Fruit fly (Drosophila melanogaster) whole organism, embryonic: ENCODE results near the gene CG13041.
A peak's percentile ranks its signal among the peaks of the same experiment; 100 is the strongest.

Experiments
- Ada2b ChIP-seq: fragments of 200-800 bp; sonication (Bioruptor generic); IDR thresholded peaks from 2 replicates; pipeline ENCODE4 v1.3.6; 2022; ENCODE audit warnings: missing biosample characterization, missing genetic modification characterization
- Aef1 ChIP-seq: fragments of 200-800 bp; sonication (Bioruptor generic); IDR thresholded peaks from 3 replicates; pipeline ENCODE4 v1.3.6; 2022; ENCODE audit warnings: missing biosample characterization, missing genetic modification characterization
- Atf6 ChIP-seq: fragments of 200-800 bp; sonication (Bioruptor generic); IDR thresholded peaks from 2 replicates; pipeline ENCODE4 v1.3.6; 2022; ENCODE audit warnings: missing biosample characterization, missing genetic modification characterization
- BEAF-32 ChIP-seq: fragments of 200-800 bp; sonication (Bioruptor generic); optimal IDR thresholded peaks from 3 replicates; lab custom pipeline; 2017; ENCODE audit warnings: missing biosample characterization, missing genetic modification characterization, mild to moderate bottlenecking, moderate library complexity, missing genetic modification reagents
- Bdp1 ChIP-seq: fragments of 200-800 bp; sonication (Bioruptor generic); optimal IDR thresholded peaks from 3 replicates; lab custom pipeline; 2016; ENCODE audit warnings: missing biosample characterization, missing genetic modification characterization
- CG10366 ChIP-seq: fragments of 200-800 bp; sonication (Bioruptor generic); IDR thresholded peaks from 2 replicates; pipeline ENCODE4 v1.3.6; 2022; ENCODE audit warnings: missing biosample characterization, missing genetic modification characterization
- CG11695 ChIP-seq: fragments of 200-800 bp; sonication (Bioruptor generic); IDR thresholded peaks from 3 replicates; pipeline ENCODE4 v1.3.6; 2022; ENCODE audit warnings: missing biosample characterization, missing genetic modification characterization
- CG13287 ChIP-seq: fragments of 200-800 bp; sonication (Bioruptor generic); IDR thresholded peaks from 2 replicates; pipeline ENCODE4 v1.3.6; 2022; ENCODE audit warnings: missing biosample characterization, missing genetic modification characterization; ENCODE audit not compliant: partially characterized antibody
- CG13894 ChIP-seq: fragments of 200-800 bp; sonication (Bioruptor generic); optimal IDR thresholded peaks from 3 replicates; lab custom pipeline; 2018; ENCODE audit warnings: missing biosample characterization, mild to moderate bottlenecking, missing genetic modification characterization, moderate library complexity
- CG14965 ChIP-seq: fragments of 200-800 bp; sonication (Bioruptor generic); optimal IDR thresholded peaks from 2 replicates; lab custom pipeline; 2016; ENCODE audit warnings: missing biosample characterization, missing genetic modification characterization, borderline replicate concordance
- CG1529 ChIP-seq: fragments of 200-800 bp; sonication (Bioruptor generic); optimal IDR thresholded peaks from 3 replicates; lab custom pipeline; 2018; ENCODE audit warnings: missing biosample characterization, missing genetic modification characterization
- CG1603 ChIP-seq: fragments of 200-800 bp; sonication (Bioruptor generic); optimal IDR thresholded peaks from 2 replicates; lab custom pipeline; 2019; ENCODE audit warnings: missing biosample characterization, mild to moderate bottlenecking, missing genetic modification characterization, moderate library complexity
- CG32532 ChIP-seq: fragments of 200-800 bp; sonication (Bioruptor generic); IDR thresholded peaks from 2 replicates; pipeline ENCODE4 v1.3.6; 2022; ENCODE audit warnings: missing biosample characterization, missing genetic modification characterization
- CG32767 ChIP-seq: fragments of 200-800 bp; sonication (Bioruptor generic); IDR thresholded peaks from 2 replicates; pipeline ENCODE4 v1.3.6; 2022; ENCODE audit warnings: missing biosample characterization, missing genetic modification characterization
- CG3726 ChIP-seq: fragments of 200-800 bp; sonication (Bioruptor generic); IDR thresholded peaks from 3 replicates; pipeline ENCODE4, ENCODE4 v1.3.6; 2022; ENCODE audit warnings: missing biosample characterization, missing genetic modification characterization
- CG8924 ChIP-seq: fragments of 200-800 bp; optimal IDR thresholded peaks from 3 replicates; lab custom pipeline; 2019; ENCODE audit warnings: missing biosample characterization, mild to moderate bottlenecking, missing genetic modification characterization, moderate library complexity
- Dip2 ChIP-seq: fragments of 200-800 bp; sonication (Bioruptor generic); IDR thresholded peaks from 2 replicates; pipeline ENCODE4 v1.3.6; 2022; ENCODE audit warnings: missing biosample characterization, missing genetic modification characterization
- Dp ChIP-seq: fragments of 200-800 bp; sonication (Bioruptor generic); optimal IDR thresholded peaks from 2 replicates; lab custom pipeline; 2018; ENCODE audit warnings: missing biosample characterization, mild to moderate bottlenecking, missing genetic modification characterization, moderate library complexity
- Elba2 ChIP-seq: fragments of 200-800 bp; sonication (Bioruptor generic); optimal IDR thresholded peaks from 3 replicates; lab custom pipeline; 2016; ENCODE audit warnings: missing biosample characterization, missing genetic modification characterization
- Gsc ChIP-seq: fragments of 200-800 bp; sonication (Bioruptor generic); IDR thresholded peaks from 2 replicates; pipeline ENCODE4 v1.3.6; 2022; ENCODE audit warnings: missing biosample characterization, missing genetic modification characterization
- Hand ChIP-seq: fragments of 200-800 bp; sonication (Bioruptor generic); optimal IDR thresholded peaks from 2 replicates; lab custom pipeline; 2017; ENCODE audit warnings: mild to moderate bottlenecking, missing biosample characterization, missing genetic modification reagents, missing genetic modification characterization
- Hmx ChIP-seq: fragments of 200-800 bp; sonication (Bioruptor generic); optimal IDR thresholded peaks from 2 replicates; lab custom pipeline; 2016; ENCODE audit warnings: missing biosample characterization, missing genetic modification characterization
- Lhr ChIP-seq: fragments of 200-800 bp; sonication (Bioruptor generic); optimal IDR thresholded peaks from 3 replicates; lab custom pipeline; 2017; ENCODE audit warnings: mild to moderate bottlenecking, missing biosample characterization, missing genetic modification reagents, missing genetic modification characterization
- Meics ChIP-seq: fragments of 200-800 bp; sonication (Bioruptor generic); optimal IDR thresholded peaks from 2 replicates; lab custom pipeline; 2017; ENCODE audit warnings: missing biosample characterization, mild to moderate bottlenecking, missing genetic modification characterization
- NC2α ChIP-seq: fragments of 200-800 bp; sonication (Bioruptor generic); optimal IDR thresholded peaks from 2 replicates; lab custom pipeline; 2016; ENCODE audit warnings: missing biosample characterization, missing genetic modification characterization
- NC2β ChIP-seq: fragments of 200-800 bp; sonication (Bioruptor generic); optimal IDR thresholded peaks from 2 replicates; lab custom pipeline; 2016; ENCODE audit warnings: missing biosample characterization, missing genetic modification characterization
- Opbp ChIP-seq: fragments of 200-800 bp; sonication (Bioruptor generic); IDR thresholded peaks from 3 replicates; pipeline ENCODE4 v1.3.6; 2022; ENCODE audit warnings: missing biosample characterization, missing genetic modification characterization; ENCODE audit not compliant: partially characterized antibody
- Poxn ChIP-seq: fragments of 200-800 bp; sonication (Bioruptor generic); IDR thresholded peaks from 2 replicates; pipeline ENCODE4 v1.3.6; 2022; ENCODE audit warnings: missing biosample characterization, missing genetic modification characterization
- Ptx1 ChIP-seq: fragments of 200-800 bp; sonication (Bioruptor generic); IDR thresholded peaks from 2 replicates; pipeline ENCODE4 v1.3.6; 2022; ENCODE audit warnings: missing biosample characterization, missing genetic modification characterization
- Sox102F ChIP-seq: fragments of 200-800 bp; sonication (Bioruptor generic); optimal IDR thresholded peaks from 2 replicates; lab custom pipeline; 2018; ENCODE audit warnings: missing biosample characterization, mild to moderate bottlenecking, missing genetic modification characterization, moderate library complexity
- Ssrp ChIP-seq: fragments of 200-800 bp; sonication (Bioruptor generic); optimal IDR thresholded peaks from 2 replicates; lab custom pipeline; 2018; ENCODE audit warnings: missing biosample characterization, mild to moderate bottlenecking, missing genetic modification characterization, moderate library complexity
- Xrp1 ChIP-seq: fragments of 200-800 bp; sonication (Bioruptor generic); IDR thresholded peaks from 2 replicates; pipeline ENCODE4 v1.3.6; 2022; ENCODE audit warnings: missing biosample characterization, missing genetic modification characterization
- abd-A ChIP-seq: fragments of 200-800 bp; sonication (Bioruptor generic); optimal IDR thresholded peaks from 3 replicates; lab custom pipeline; 2019; ENCODE audit warnings: missing biosample characterization, mild to moderate bottlenecking, missing genetic modification characterization, moderate library complexity
- ap ChIP-seq: fragments of 200-800 bp; sonication (Bioruptor generic); IDR thresholded peaks from 2 replicates; pipeline ENCODE4 v1.3.6; 2022; ENCODE audit warnings: missing biosample characterization, missing genetic modification characterization
- bowl ChIP-seq: fragments of 200-800 bp; sonication (Bioruptor generic); IDR thresholded peaks from 2 replicates; pipeline ENCODE4 v1.3.6; 2022; ENCODE audit warnings: missing biosample characterization, missing genetic modification characterization
- ems ChIP-seq: fragments of 200-800 bp; sonication (Bioruptor generic); optimal IDR thresholded peaks from 3 replicates; lab custom pipeline; 2016; ENCODE audit warnings: missing biosample characterization, missing genetic modification characterization
- eve ChIP-seq, 2 experiments: fragments of >200 bp; optimal IDR thresholded peaks; 2 replicates each; lab custom pipeline; 2017; ENCODE audit warnings: missing biosample characterization in 2 of 2, missing genetic modification characterization in 2 of 2
- grn ChIP-seq: fragments of 200-800 bp; sonication (Bioruptor generic); optimal IDR thresholded peaks from 3 replicates; lab custom pipeline; 2017; ENCODE audit warnings: missing biosample characterization, missing genetic modification characterization
- jumu ChIP-seq: fragments of 200-800 bp; sonication (Bioruptor generic); optimal IDR thresholded peaks from 3 replicates; lab custom pipeline; 2016; ENCODE audit warnings: missing biosample characterization, missing genetic modification characterization
- knrl ChIP-seq: fragments of 200-800 bp; sonication (Bioruptor generic); IDR thresholded peaks from 3 replicates; pipeline ENCODE4 v1.3.6; 2022; ENCODE audit warnings: missing biosample characterization, missing genetic modification characterization; ENCODE audit not compliant: partially characterized antibody
- lbe ChIP-seq: fragments of 200-800 bp; sonication (Bioruptor generic); optimal IDR thresholded peaks from 2 replicates; lab custom pipeline; 2016; ENCODE audit warnings: missing biosample characterization, mild to moderate bottlenecking, missing genetic modification characterization
- luna ChIP-seq: fragments of 200-800 bp; sonication (Bioruptor generic); optimal IDR thresholded peaks from 2 replicates; lab custom pipeline; 2016; ENCODE audit warnings: missing biosample characterization, missing genetic modification characterization
- otp ChIP-seq: fragments of 200-800 bp; sonication (Bioruptor generic); IDR thresholded peaks from 3 replicates; pipeline ENCODE4, ENCODE4 v1.3.6; 2022; ENCODE audit warnings: missing biosample characterization, missing genetic modification characterization
- rib ChIP-seq: fragments of 200-800 bp; sonication (Bioruptor generic); IDR thresholded peaks from 2 replicates; pipeline ENCODE4 v1.3.6; 2022; ENCODE audit warnings: missing biosample characterization, missing genetic modification characterization
- sens ChIP-seq: fragments of 200-800 bp; sonication (Bioruptor generic); peaks from one replicate; lab custom pipeline; 2016; ENCODE audit warnings: missing biosample characterization, missing genetic modification characterization
- sug ChIP-seq: fragments of 200-800 bp; optimal IDR thresholded peaks from 2 replicates; lab custom pipeline; 2019; ENCODE audit warnings: missing biosample characterization, mild to moderate bottlenecking, missing genetic modification characterization, moderate library complexity
- tin ChIP-seq: fragments of 200-800 bp; sonication (Bioruptor generic); optimal IDR thresholded peaks from 3 replicates; lab custom pipeline; 2016; ENCODE audit warnings: missing biosample characterization, missing genetic modification characterization
- trh ChIP-seq: fragments of 200-800 bp; sonication (Bioruptor generic); optimal IDR thresholded peaks from 2 replicates; lab custom pipeline; 2016; ENCODE audit warnings: missing biosample characterization, missing genetic modification characterization
- vfl ChIP-seq: fragments of 200-800 bp; sonication (Bioruptor generic); optimal IDR thresholded peaks from 2 replicates; lab custom pipeline; 2016; ENCODE audit warnings: missing biosample characterization, missing genetic modification characterization
- wdn ChIP-seq: fragments of 200-800 bp; sonication (Bioruptor generic); IDR thresholded peaks from 2 replicates; pipeline ENCODE4 v1.3.6; 2022; ENCODE audit warnings: missing biosample characterization, missing genetic modification characterization
- wek ChIP-seq: fragments of 200-800 bp; sonication (Bioruptor generic); optimal IDR thresholded peaks from 3 replicates; lab custom pipeline; 2018; ENCODE audit warnings: missing biosample characterization, mild to moderate bottlenecking, missing genetic modification characterization, moderate library complexity

Gene CG13041

dm6 chr3L:16356171-16356765, 36.9 kb upstream of the CG13041 start (continued):
- TF ChIP-seq Ada2b (GFP tag; lab: Robert Waterston, UW): no peak
- no peak for TF ChIP-seq bowl (GFP tag; lab: Robert Waterston, UW)
- TF ChIP-seq Dp (GFP tag; lab: Kevin White, UChicago): no peak
- TF ChIP-seq Bdp1 (GFP tag; lab: Kevin White, UChicago): no peak
- no peak for TF ChIP-seq BEAF-32 (GFP tag; lab: Kevin White, UChicago)
- TF ChIP-seq Hmx: no peak
- TF ChIP-seq wek (GFP tag; lab: Kevin White, UChicago): no peak
- no peak for TF ChIP-seq Elba2 (GFP tag; lab: Kevin White, UChicago)
- no peak for TF ChIP-seq Ptx1 (GFP tag; lab: Robert Waterston, UW)
- no peak for TF ChIP-seq CG10366
- no peak for TF ChIP-seq Dip2 (GFP tag; lab: Robert Waterston, UW)
- TF ChIP-seq CG32767: no peak
- TF ChIP-seq knrl (GFP tag; lab: Robert Waterston, UW): no peak
- TF ChIP-seq CG8924 (tag; lab: Kevin White, UChicago): no peak
- no peak for TF ChIP-seq Aef1 (GFP tag; lab: Robert Waterston, UW)
- TF ChIP-seq Poxn (GFP tag; lab: Robert Waterston, UW): no peak
- no peak for TF ChIP-seq CG32532 (GFP tag; lab: Robert Waterston, UW)
- no peak for TF ChIP-seq sens (GFP tag; lab: Kevin White, UChicago)
- TF ChIP-seq eve (GFP tag; optimal IDR thresholded peaks at IDR 0.05; lab: Kevin White, UChicago): no peak
- no peak for TF ChIP-seq tin (GFP tag; lab: Kevin White, UChicago)
- TF ChIP-seq Meics (GFP tag; lab: Kevin White, UChicago): peak; percentile 25
- TF ChIP-seq NC2β (GFP tag; lab: Kevin White, UChicago): no peak
- TF ChIP-seq Hand (GFP tag; lab: Kevin White, UChicago): peak; percentile 4
- TF ChIP-seq Atf6 (GFP tag; lab: Robert Waterston, UW): peak; percentile 50; the same call in 1 of the 2 replicates
- TF ChIP-seq lbe: no peak
- no peak for TF ChIP-seq NC2α (GFP tag; lab: Kevin White, UChicago)
- TF ChIP-seq CG11695 (GFP tag; lab: Robert Waterston, UW): 0 out of 3 replicates have a peak, but pooled peaks have one; percentile 24
- TF ChIP-seq grn (GFP tag; lab: Kevin White, UChicago): peak; percentile 68
- no peak for TF ChIP-seq CG1529
- no peak for TF ChIP-seq jumu (GFP tag; lab: Kevin White, UChicago)
- TF ChIP-seq Sox102F (GFP tag; lab: Kevin White, UChicago): no peak
- TF ChIP-seq Ssrp (tag; lab: Kevin White, UChicago): no peak
- peak; percentile 97 for TF ChIP-seq CG13894
- no peak for TF ChIP-seq CG14965
- TF ChIP-seq wdn (GFP tag; lab: Robert Waterston, UW): no peak
- TF ChIP-seq abd-A: no peak
- 0 out of 2 replicates have a peak, but pooled peaks have one; percentile 14 for TF ChIP-seq rib (GFP tag; lab: Robert Waterston, UW)
- no peak for TF ChIP-seq trh (GFP tag; lab: Kevin White, UChicago)
- no peak for TF ChIP-seq ap (GFP tag; lab: Robert Waterston, UW)
- TF ChIP-seq luna (GFP tag; lab: Kevin White, UChicago): no peak
- TF ChIP-seq Lhr (GFP tag; lab: Kevin White, UChicago): no peak
- TF ChIP-seq CG3726: no peak
- no peak for TF ChIP-seq Gsc
- TF ChIP-seq Xrp1 (GFP tag; lab: Robert Waterston, UW): no peak
- no peak for TF ChIP-seq CG13287 (GFP tag; lab: Robert Waterston, UW)
- no peak for TF ChIP-seq Opbp (GFP tag; lab: Robert Waterston, UW)
- TF ChIP-seq ems (GFP tag; lab: Kevin White, UChicago): no peak
- TF ChIP-seq otp (GFP tag; lab: Robert Waterston, UW): no peak
- TF ChIP-seq vfl (GFP tag; lab: Kevin White, UChicago): no peak
- TF ChIP-seq sug (tag; lab: Kevin White, UChicago): peak; percentile 99
- TF ChIP-seq CG1603 (tag; lab: Kevin White, UChicago): no peak
